Fruit fly (Drosophila melanogaster): ENCODE data around the gene Sf3b3.
A peak's percentile ranks its signal among the peaks of the same experiment; 100 is the strongest.

Sf3b3 gene

dm6 chr3L:837552-838187, 4.5 kb upstream of the Sf3b3 start, which contains the start of the genes CG13901 and CG13887:
Gene CG13901, minus strand, starts transcription at chr3L:837821.
Gene CG13887, plus strand, starts transcription at chr3L:837861.
- TF ChIP-seq Lpt (GFP tag; optimal IDR thresholded peaks at IDR 0.05) = peak; percentile 86
- peak; percentile 85 for TF ChIP-seq CG6808 (GFP tag; optimal IDR thresholded peaks at IDR 0.05)
- no peak for TF ChIP-seq pdm3 (GFP tag; optimal IDR thresholded peaks at IDR 0.05)
- TF ChIP-seq Gug (GFP tag; IDR thresholded peaks at IDR 0.05) = peak; percentile 82
- TF ChIP-seq topi (GFP tag; optimal IDR thresholded peaks at IDR 0.05) = peak; percentile 89
- peak; percentile 33 for TF ChIP-seq CG6276 (GFP tag; optimal IDR thresholded peaks at IDR 0.05)
- peak; percentile 85 for TF ChIP-seq CG8632 (GFP tag; optimal IDR thresholded peaks at IDR 0.05)
- peak; percentile 82 for TF ChIP-seq CG10669 (GFP tag; optimal IDR thresholded peaks at IDR 0.05)
- peak; percentile 38 to 71 for TF ChIP-seq ss (GFP tag; optimal IDR thresholded peaks at IDR 0.05)
- TF ChIP-seq CG9139 (GFP tag; optimal IDR thresholded peaks at IDR 0.05) = peak; percentile 35
- TF ChIP-seq CG11902 (GFP tag; optimal IDR thresholded peaks at IDR 0.05) = peak; percentile 84
- peak; percentile 91 for TF ChIP-seq Ets21C (GFP tag; optimal IDR thresholded peaks at IDR 0.05)
- peak; percentile 94 for TF ChIP-seq Hr39 (GFP tag; optimal IDR thresholded peaks at IDR 0.05)
- TF ChIP-seq CG10631 (GFP tag; optimal IDR thresholded peaks at IDR 0.05) = peak; percentile 91
- peak; percentile 72 for TF ChIP-seq CG15336 (GFP tag; IDR thresholded peaks at IDR 0.05)
- TF ChIP-seq CG3032 (tag; optimal IDR thresholded peaks at IDR 0.05) = peak; percentile 88
- TF ChIP-seq CG6854 (GFP tag; optimal IDR thresholded peaks at IDR 0.05) = peak; percentile 83
- peak; percentile 82 for TF ChIP-seq net (GFP tag; optimal IDR thresholded peaks at IDR 0.05)
- peak; percentile 99 for TF ChIP-seq fkh (GFP tag; optimal IDR thresholded peaks at IDR 0.05)
- TF ChIP-seq achi (GFP tag; optimal IDR thresholded peaks at IDR 0.05) = peak; percentile 93
- TF ChIP-seq svp (GFP tag) = no peak
- TF ChIP-seq Eip93F (GFP tag; optimal IDR thresholded peaks at IDR 0.05) = peak; percentile 79
- TF ChIP-seq CG6163 (GFP tag; IDR thresholded peaks at IDR 0.05) = peak; percentile 92
- peak; percentile 67 for TF ChIP-seq fd59A (GFP tag; optimal IDR thresholded peaks at IDR 0.05)
- TF ChIP-seq Met (GFP tag; optimal IDR thresholded peaks at IDR 0.05) = peak; percentile 90
- peak; percentile 83 for TF ChIP-seq CG6792 (GFP tag; optimal IDR thresholded peaks at IDR 0.05)
- peak; percentile 89 for TF ChIP-seq eg (GFP tag; IDR thresholded peaks at IDR 0.05)
- peak; percentile 90 for TF ChIP-seq vri (GFP tag; optimal IDR thresholded peaks at IDR 0.05)
- peak; percentile 94 for TF ChIP-seq Sox14 (GFP tag; optimal IDR thresholded peaks at IDR 0.05)
- peak; percentile 90 for TF ChIP-seq Sox15 (GFP tag; optimal IDR thresholded peaks at IDR 0.05)
- peak; percentile 66 to 80 for TF ChIP-seq salr (GFP tag; optimal IDR thresholded peaks at IDR 0.05)
- TF ChIP-seq Eip75B (GFP tag; optimal IDR thresholded peaks at IDR 0.05) = peak; percentile 90
- TF ChIP-seq CG3919 (GFP tag; optimal IDR thresholded peaks at IDR 0.05) = peak; percentile 90
- TF ChIP-seq Ets96B (tag; optimal IDR thresholded peaks at IDR 0.05) = peak; percentile 84
- TF ChIP-seq Eip78C (GFP tag) = peak; percentile 90
- TF ChIP-seq CG31627 (GFP tag; optimal IDR thresholded peaks at IDR 0.05) = peak; percentile 95
- peak; percentile 89 for TF ChIP-seq CG32006 (GFP tag; optimal IDR thresholded peaks at IDR 0.05)
- TF ChIP-seq Sox102F (GFP tag; optimal IDR thresholded peaks at IDR 0.05) = no peak
- peak; percentile 83 for TF ChIP-seq CG7368 (GFP tag; optimal IDR thresholded peaks at IDR 0.05)
- peak; percentile 93 for TF ChIP-seq esn (GFP tag; optimal IDR thresholded peaks at IDR 0.05)
- peak; percentile 90 for TF ChIP-seq CG34406 (GFP tag; optimal IDR thresholded peaks at IDR 0.05)
- peak; percentile 93 for TF ChIP-seq cyc (GFP tag; optimal IDR thresholded peaks at IDR 0.05)
- TF ChIP-seq dac (GFP tag; optimal IDR thresholded peaks at IDR 0.05) = peak; percentile 83
- TF ChIP-seq CG8119 (GFP tag; IDR thresholded peaks at IDR 0.05) = peak; percentile 80
- TF ChIP-seq CG8319 (GFP tag; optimal IDR thresholded peaks at IDR 0.05) = peak; percentile 74
- TF ChIP-seq OdsH (GFP tag; optimal IDR thresholded peaks at IDR 0.05) = peak; percentile 93
- TF ChIP-seq Smox (GFP tag; optimal IDR thresholded peaks at IDR 0.05) = no peak
- TF ChIP-seq Hr4 (GFP tag; optimal IDR thresholded peaks at IDR 0.05) = peak; percentile 94
- peak; percentile 92 for TF ChIP-seq acj6 (GFP tag; optimal IDR thresholded peaks at IDR 0.05)
- peak; percentile 76 for TF ChIP-seq CG1621 (tag; optimal IDR thresholded peaks at IDR 0.05)
- TF ChIP-seq CG16779 (tag; optimal IDR thresholded peaks at IDR 0.05) = no peak
